Fruit fly (Drosophila melanogaster) whole organism, embryonic: ENCODE results near the gene mnd.

Source experiments
- Aef1 ChIP-seq: fragments of 200-800 bp; sonication (Bioruptor generic); IDR thresholded peaks from 3 replicates; pipeline ENCODE4 v1.3.6; 2022; ENCODE audit warnings: missing biosample characterization, missing genetic modification characterization
- C15 ChIP-seq: fragments of 200-800 bp; sonication (Bioruptor generic); IDR thresholded peaks from 3 replicates; pipeline ENCODE4 v1.3.6; 2022; ENCODE audit warnings: missing biosample characterization, missing genetic modification characterization
- CG10366 ChIP-seq: fragments of 200-800 bp; sonication (Bioruptor generic); IDR thresholded peaks from 2 replicates; pipeline ENCODE4 v1.3.6; 2022; ENCODE audit warnings: missing biosample characterization, missing genetic modification characterization
- CG13296 ChIP-seq: fragments of 200-800 bp; sonication (Bioruptor generic); optimal IDR thresholded peaks from 3 replicates; lab custom pipeline; 2018; ENCODE audit warnings: missing biosample characterization, mild to moderate bottlenecking, missing genetic modification characterization
- CG14667 ChIP-seq: fragments of 200-800 bp; sonication (Bioruptor generic); IDR thresholded peaks from 2 replicates; pipeline ENCODE4 v1.3.6; 2022; ENCODE audit warnings: missing biosample characterization, missing genetic modification characterization
- CG15011 ChIP-seq: fragments of 200-800 bp; sonication (Bioruptor generic); optimal IDR thresholded peaks from 3 replicates; lab custom pipeline; 2018; ENCODE audit warnings: missing biosample characterization, mild to moderate bottlenecking, missing genetic modification characterization
- CG15514 ChIP-seq: fragments of 200-800 bp; sonication (Bioruptor generic); optimal IDR thresholded peaks from 3 replicates; lab custom pipeline; 2017; ENCODE audit warnings: missing biosample characterization, missing genetic modification characterization, mild to moderate bottlenecking, moderate library complexity, missing genetic modification reagents
- CG15601 ChIP-seq: fragments of 200-800 bp; sonication (Bioruptor generic); optimal IDR thresholded peaks from 3 replicates; lab custom pipeline; 2019; ENCODE audit warnings: missing biosample characterization, mild to moderate bottlenecking, missing genetic modification characterization, moderate library complexity
- CG1647 ChIP-seq: fragments of 200-800 bp; sonication (Bioruptor generic); optimal IDR thresholded peaks from 3 replicates; lab custom pipeline; 2016; ENCODE audit warnings: missing biosample characterization, missing genetic modification characterization
- CG16863 ChIP-seq: fragments of 200-800 bp; sonication (Bioruptor generic); optimal IDR thresholded peaks from 3 replicates; lab custom pipeline; 2016; ENCODE audit warnings: missing biosample characterization, missing genetic modification characterization
- CG1792 ChIP-seq: fragments of 200-800 bp; sonication (Bioruptor generic); optimal IDR thresholded peaks from 2 replicates; lab custom pipeline; 2016; ENCODE audit warnings: missing biosample characterization, missing genetic modification characterization
- CG2129 ChIP-seq: fragments of 200-800 bp; sonication (Bioruptor generic); IDR thresholded peaks from 2 replicates; pipeline ENCODE4 v1.3.6; 2022; ENCODE audit warnings: missing biosample characterization, missing genetic modification characterization; ENCODE audit not compliant: partially characterized antibody
- CG2712 ChIP-seq: fragments of 200-800 bp; optimal IDR thresholded peaks from 3 replicates; lab custom pipeline; 2019; ENCODE audit warnings: missing biosample characterization, mild to moderate bottlenecking, missing genetic modification characterization, moderate library complexity
- CG4282 ChIP-seq: fragments of 200-800 bp; sonication (Bioruptor generic); optimal IDR thresholded peaks from 2 replicates; lab custom pipeline; 2016; ENCODE audit warnings: missing biosample characterization, missing genetic modification characterization
- CG4328 ChIP-seq: fragments of 200-800 bp; sonication (Bioruptor generic); optimal IDR thresholded peaks from 3 replicates; lab custom pipeline; 2017; ENCODE audit warnings: missing biosample characterization, missing genetic modification reagents, missing genetic modification characterization
- CG7357 ChIP-seq: fragments of 200-800 bp; sonication (Bioruptor generic); IDR thresholded peaks from 3 replicates; pipeline ENCODE4 v1.3.6; 2022; ENCODE audit warnings: missing biosample characterization, missing genetic modification characterization
- CG7839 ChIP-seq: fragments of 200-800 bp; sonication (Bioruptor generic); optimal IDR thresholded peaks from 3 replicates; lab custom pipeline; 2018; ENCODE audit warnings: missing biosample characterization, mild to moderate bottlenecking, missing genetic modification characterization, moderate library complexity
- CG7963 ChIP-seq: fragments of 200-800 bp; sonication (Bioruptor generic); IDR thresholded peaks from 3 replicates; pipeline ENCODE4 v1.3.6; 2022; ENCODE audit warnings: missing biosample characterization, missing genetic modification characterization; ENCODE audit not compliant: partially characterized antibody
- E2f2 ChIP-seq: fragments of 200-800 bp; sonication (Bioruptor generic); IDR thresholded peaks from 2 replicates; pipeline ENCODE4 v1.3.6; 2022; ENCODE audit warnings: missing biosample characterization, missing genetic modification characterization
- Ets97D ChIP-seq: fragments of 200-800 bp; sonication (Bioruptor generic); optimal IDR thresholded peaks from 3 replicates; lab custom pipeline; 2016; ENCODE audit warnings: missing biosample characterization, missing genetic modification characterization
- HLH4C ChIP-seq: fragments of 200-800 bp; sonication (Bioruptor generic); IDR thresholded peaks from 3 replicates; pipeline ENCODE4 v1.3.6; 2022; ENCODE audit warnings: missing biosample characterization, missing genetic modification characterization; ENCODE audit not compliant: partially characterized antibody
- Myb ChIP-seq: fragments of 200-800 bp; sonication (Bioruptor generic); optimal IDR thresholded peaks from 2 replicates; lab custom pipeline; 2016; ENCODE audit warnings: missing biosample characterization, missing genetic modification characterization
- NC2α ChIP-seq: fragments of 200-800 bp; sonication (Bioruptor generic); optimal IDR thresholded peaks from 2 replicates; lab custom pipeline; 2016; ENCODE audit warnings: missing biosample characterization, missing genetic modification characterization
- Nf-YC ChIP-seq: fragments of 200-800 bp; optimal IDR thresholded peaks from 3 replicates; lab custom pipeline; 2019; ENCODE audit warnings: missing biosample characterization, mild to moderate bottlenecking, missing genetic modification characterization, moderate library complexity
- Opbp ChIP-seq: fragments of 200-800 bp; sonication (Bioruptor generic); IDR thresholded peaks from 3 replicates; pipeline ENCODE4 v1.3.6; 2022; ENCODE audit warnings: missing biosample characterization, missing genetic modification characterization; ENCODE audit not compliant: partially characterized antibody
- Pdp1 ChIP-seq, 2 experiments: fragments of 200-800 bp; sonication (Bioruptor generic); optimal IDR thresholded peaks; 3 replicates each; lab custom pipeline; 2016; ENCODE audit warnings: missing biosample characterization in 2 of 2, missing genetic modification characterization in 2 of 2, mild to moderate bottlenecking in 1 of 2, moderate library complexity in 1 of 2
- Taf1 ChIP-seq: fragments of 200-800 bp; sonication (Bioruptor generic); IDR thresholded peaks from 2 replicates; pipeline ENCODE4 v1.3.6; 2022; ENCODE audit warnings: missing biosample characterization, missing genetic modification characterization
- az2 ChIP-seq: fragments of 200-800 bp; sonication (Bioruptor generic); optimal IDR thresholded peaks from 3 replicates; lab custom pipeline; 2016; ENCODE audit warnings: missing biosample characterization, missing genetic modification characterization
- bowl ChIP-seq: fragments of 200-800 bp; sonication (Bioruptor generic); IDR thresholded peaks from 2 replicates; pipeline ENCODE4 v1.3.6; 2022; ENCODE audit warnings: missing biosample characterization, missing genetic modification characterization
- chinmo ChIP-seq: fragments of 200-800 bp; sonication (Bioruptor generic); IDR thresholded peaks from 4 replicates; pipeline ENCODE4 v1.3.6; 2022; ENCODE audit warnings: missing biosample characterization, missing genetic modification characterization; ENCODE audit not compliant: partially characterized antibody
- chn ChIP-seq: fragments of 200-800 bp; sonication (Bioruptor generic); optimal IDR thresholded peaks from 2 replicates; lab custom pipeline; 2016; ENCODE audit warnings: missing biosample characterization, missing genetic modification characterization
- ci ChIP-seq: fragments of 200-800 bp; sonication (Bioruptor generic); IDR thresholded peaks from 3 replicates; pipeline ENCODE4 v1.3.6; 2022; ENCODE audit warnings: missing biosample characterization, missing genetic modification characterization
- crol ChIP-seq: fragments of 200-800 bp; sonication (Bioruptor generic); IDR thresholded peaks from 2 replicates; pipeline ENCODE4 v1.3.6; 2022; ENCODE audit warnings: missing biosample characterization, missing genetic modification characterization
- da ChIP-seq: fragments of 200-800 bp; sonication (Bioruptor generic); optimal IDR thresholded peaks from 2 replicates; lab custom pipeline; 2016; ENCODE audit warnings: missing biosample characterization, missing genetic modification characterization
- esg ChIP-seq: fragments of 200-800 bp; sonication (Bioruptor generic); conservative IDR thresholded peaks from 2 replicates; pipeline ENCODE4 v1.3.6; 2022; ENCODE audit warnings: missing biosample characterization, missing genetic modification characterization
- fd96Cb ChIP-seq: fragments of 200-800 bp; sonication (Bioruptor generic); optimal IDR thresholded peaks from 2 replicates; lab custom pipeline; 2018; ENCODE audit warnings: missing biosample characterization, mild to moderate bottlenecking, missing genetic modification characterization, moderate library complexity
- fru ChIP-seq: fragments of >200 bp; optimal IDR thresholded peaks from 2 replicates; lab custom pipeline; 2017
- gcm ChIP-seq: fragments of 200-800 bp; sonication (Bioruptor generic); optimal IDR thresholded peaks from 2 replicates; lab custom pipeline; 2019; ENCODE audit warnings: missing biosample characterization, mild to moderate bottlenecking, missing genetic modification characterization, moderate library complexity
- grau ChIP-seq: fragments of 200-800 bp; optimal IDR thresholded peaks from 3 replicates; lab custom pipeline; 2019; ENCODE audit warnings: missing biosample characterization, mild to moderate bottlenecking, missing genetic modification characterization, moderate library complexity
- ham ChIP-seq: fragments of 200-800 bp; sonication (Bioruptor generic); IDR thresholded peaks from 2 replicates; pipeline ENCODE4 v1.3.6; 2022; ENCODE audit warnings: missing biosample characterization, missing genetic modification characterization
- jing ChIP-seq: fragments of 200-800 bp; sonication (Bioruptor generic); optimal IDR thresholded peaks from 2 replicates; lab custom pipeline; 2018; ENCODE audit warnings: missing biosample characterization, mild to moderate bottlenecking, missing genetic modification characterization
- klu ChIP-seq: fragments of 200-800 bp; sonication (Bioruptor generic); IDR thresholded peaks from 2 replicates; pipeline ENCODE4 v1.3.6; 2022; ENCODE audit warnings: missing biosample characterization, missing genetic modification characterization
- lola ChIP-seq, 3 experiments: fragments of >200 bp in 2 of 3; fragments of 200-800 bp in 1 of 3; sonication (Bioruptor generic) in 1 of 3; optimal IDR thresholded peaks; 2 replicates each; lab custom pipeline; 2017 to 2019; ENCODE audit warnings: missing biosample characterization in 3 of 3, missing genetic modification characterization in 3 of 3, mild to moderate bottlenecking in 1 of 3, moderate library complexity in 1 of 3
- lov ChIP-seq, 2 experiments: fragments of 200-800 bp in 1 of 2; fragments of >200 bp in 1 of 2; sonication (Bioruptor generic) in 1 of 2; IDR thresholded peaks in 1 of 2; optimal IDR thresholded peaks in 1 of 2; 2 replicates in 1 of 2; 3 replicates in 1 of 2; pipeline versions ENCODE4 v1.3.6 to Lab custom; 2017 to 2022; ENCODE audit warnings: missing biosample characterization in 1 of 2, missing genetic modification characterization in 1 of 2
- nerfin-2 ChIP-seq: fragments of 200-800 bp; sonication (Bioruptor generic); IDR thresholded peaks from 2 replicates; pipeline ENCODE4 v1.3.6; 2022; ENCODE audit warnings: missing biosample characterization, missing genetic modification characterization; ENCODE audit not compliant: partially characterized antibody
- p53 ChIP-seq: fragments of 200-800 bp; sonication (Bioruptor generic); optimal IDR thresholded peaks from 2 replicates; lab custom pipeline; 2016; ENCODE audit warnings: missing biosample characterization, missing genetic modification characterization
- tx ChIP-seq: fragments of 200-800 bp; sonication (Bioruptor generic); optimal IDR thresholded peaks from 2 replicates; lab custom pipeline; 2016; ENCODE audit warnings: missing biosample characterization, missing genetic modification characterization
- vfl ChIP-seq: fragments of 200-800 bp; sonication (Bioruptor generic); optimal IDR thresholded peaks from 2 replicates; lab custom pipeline; 2016; ENCODE audit warnings: missing biosample characterization, missing genetic modification characterization
- zf30C ChIP-seq: fragments of 200-800 bp; sonication (Bioruptor generic); optimal IDR thresholded peaks from 3 replicates; lab custom pipeline; 2018; ENCODE audit warnings: missing biosample characterization, mild to moderate bottlenecking, missing genetic modification characterization

The mnd gene

DNA sequence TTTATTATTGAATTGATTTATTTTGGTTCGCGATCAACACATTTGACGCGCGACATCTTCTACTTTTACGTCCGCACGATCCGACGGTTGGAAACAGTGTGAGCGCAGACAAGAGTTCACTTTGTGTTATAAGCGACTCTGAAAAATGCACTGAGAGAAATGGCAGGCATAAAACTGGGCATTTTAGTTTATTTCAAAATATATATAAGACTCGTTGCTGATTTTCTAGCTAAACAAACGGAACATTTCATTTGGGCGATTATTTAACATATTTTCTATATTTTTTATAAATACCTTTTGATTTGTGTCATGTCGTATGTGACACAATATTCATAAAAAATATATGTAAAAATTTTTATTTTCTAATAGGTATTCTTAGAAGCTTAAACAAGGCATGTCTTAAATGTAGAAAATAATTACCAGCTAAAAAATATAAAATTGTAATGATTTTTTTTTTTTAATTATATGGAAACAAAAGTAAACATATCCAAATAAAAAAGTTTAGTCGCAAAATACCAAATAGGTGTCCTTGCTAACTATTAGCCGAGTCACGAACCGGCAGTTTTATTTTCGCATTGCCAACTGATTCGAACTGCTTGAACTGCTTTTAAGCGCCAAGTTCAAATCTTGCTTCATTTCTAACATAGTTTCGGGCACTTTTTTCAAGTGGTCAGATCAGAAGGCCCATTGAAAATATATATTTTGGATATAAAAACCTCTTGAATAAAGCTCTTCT lies 29.2 kb downstream of the mnd start, which contains the start of gene Reck (continued):
- TF ChIP-seq crol (no peak), CG4328 (peak; percentile 72), Myb (no peak), ham (GFP tag; lab: Robert Waterston, UW) (no peak), CG15514 (peak; percentile 76), zf30C (GFP tag; lab: Kevin White, UChicago) (peak; percentile 86), CG7839 (tag; lab: Kevin White, UChicago) (peak; percentile 83), chinmo (GFP tag; lab: Robert Waterston, UW) (no peak), CG2712 (tag; lab: Kevin White, UChicago) (peak; percentile 89), da (GFP tag; lab: Kevin White, UChicago) (no peak), Pdp1 (GFP tag; optimal IDR thresholded peaks at IDR 0.05; lab: Kevin White, UChicago) (peak; percentile 46 to 81), CG15601 (tag; lab: Kevin White, UChicago) (peak; percentile 69), CG1792 (GFP tag; lab: Kevin White, UChicago) (peak; percentile 3), lola (GFP tag; optimal IDR thresholded peaks at IDR 0.05; lab: Kevin White, UChicago) (peak in 1 of 3 experiments; percentile 78), CG15011 (no peak), nerfin-2 (GFP tag; lab: Robert Waterston, UW) (no peak), ci (GFP tag; lab: Robert Waterston, UW) (peak; percentile 94), bowl (GFP tag; lab: Robert Waterston, UW) (peak; percentile 49), tx (GFP tag; lab: Kevin White, UChicago) (peak; percentile 12), CG4282 (GFP tag; lab: Kevin White, UChicago) (no peak), fru (lab: Kevin White, UChicago) (no peak), CG2129 (GFP tag; lab: Robert Waterston, UW) (no peak), Aef1 (GFP tag; lab: Robert Waterston, UW) (peak; percentile 73), jing (GFP tag; lab: Kevin White, UChicago) (peak; percentile 28), Ets97D (peak; percentile 29), CG7963 (GFP tag; lab: Robert Waterston, UW) (no peak), Taf1 (GFP tag; lab: Robert Waterston, UW) (no peak), NC2α (GFP tag; lab: Kevin White, UChicago) (peak; percentile 21), CG14667 (GFP tag; lab: Robert Waterston, UW) (no peak; the same call in 1 of the 2 replicates), az2 (GFP tag; lab: Kevin White, UChicago) (peak; percentile 89), chn (peak; percentile 38), E2f2 (peak; percentile 75), CG10366 (GFP tag; lab: Robert Waterston, UW) (peak; percentile 75), p53 (GFP tag; lab: Kevin White, UChicago) (no peak), gcm (GFP tag; lab: Kevin White, UChicago) (peak; percentile 90), CG16863 (GFP tag; lab: Kevin White, UChicago) (peak; percentile 42), lov (optimal IDR thresholded peaks at IDR 0.05; lab: Kevin White, UChicago) (no peak), lov (GFP tag; IDR thresholded peaks at IDR 0.05; lab: Robert Waterston, UW) (peak; percentile 85; the same call in 2 of the 3 replicates), Opbp (GFP tag; lab: Robert Waterston, UW) (no peak), fd96Cb (tag; lab: Kevin White, UChicago) (peak; percentile 88), grau (tag; lab: Kevin White, UChicago) (peak; percentile 73), HLH4C (GFP tag; lab: Robert Waterston, UW) (no peak), klu (GFP tag; lab: Robert Waterston, UW) (no peak), CG7357 (peak; percentile 43; the same call in 1 of the 3 replicates), Nf-YC (tag; lab: Kevin White, UChicago) (peak; percentile 40), CG13296 (GFP tag; lab: Kevin White, UChicago) (peak; percentile 82), esg (GFP tag; lab: Robert Waterston, UW) (peak; percentile 76), vfl (no peak), CG1647 (GFP tag; lab: Kevin White, UChicago) (peak; percentile 25), C15 (GFP tag; lab: Robert Waterston, UW) (peak; percentile 73; the same call in 2 of the 3 replicates)
